Worm (Caenorhabditis elegans): ENCODE results near the gene srh-237.

ce11 chrV:17108310-17108709 is 18.1 kb downstream of the srh-237 start, which contains the start of gene ZK218.11:
- TF ChIP-seq pha-4 (tag; optimal IDR thresholded peaks at IDR 0.05) (no peak), blmp-1 (tag; optimal IDR thresholded peaks at IDR 0.05) (no peak), mep-1 (tag; optimal IDR thresholded peaks at IDR 0.05) (no peak), unc-62 (GFP tag; optimal IDR thresholded peaks at IDR 0.05) (no peak), bed-3 (GFP tag; optimal IDR thresholded peaks at IDR 0.05) (no peak), elt-3 (tag; optimal IDR thresholded peaks at IDR 0.05) (no peak), unc-39 (tag; optimal IDR thresholded peaks at IDR 0.05) (no peak), ces-1 (GFP tag; optimal IDR thresholded peaks at IDR 0.05) (no peak), nhr-237 (tag; optimal IDR thresholded peaks at IDR 0.05) (no peak), nhr-28 (tag; optimal IDR thresholded peaks at IDR 0.05) (no peak)

Measured in whole organism, mixed stage, embryonic.